Fruit fly (Drosophila melanogaster): Measurements from ENCODE around the gene wat.

The wat gene

dm6 chr3R:29033909-29034629 is 13.9 kb upstream of the wat start, which contains the start of the genes beta4GalNAcTB and Cpsf100 (continued):
- no peak for TF ChIP-seq CG12219 (GFP tag; optimal IDR thresholded peaks at IDR 0.05)
- TF ChIP-seq D19A (tag; optimal IDR thresholded peaks at IDR 0.05) = no peak
- TF ChIP-seq Lpt (GFP tag; optimal IDR thresholded peaks at IDR 0.05) = no peak
- 0 out of 2 replicates have a peak, but pooled peaks have one; percentile 22 for TF ChIP-seq dati (GFP tag; IDR thresholded peaks at IDR 0.05)
- peak; percentile 42 for TF ChIP-seq CG9609 (GFP tag; optimal IDR thresholded peaks at IDR 0.05)
- peak; percentile 72 for TF ChIP-seq dmrt11E (tag; optimal IDR thresholded peaks at IDR 0.05)
- no peak for TF ChIP-seq HLHmδ (GFP tag; optimal IDR thresholded peaks at IDR 0.05)
- peak; percentile 83 for TF ChIP-seq CG2678 (tag; optimal IDR thresholded peaks at IDR 0.05)
- TF ChIP-seq HLH3B (GFP tag; IDR thresholded peaks at IDR 0.05) = peak; percentile 57
- no peak for TF ChIP-seq CG17912 (GFP tag; optimal IDR thresholded peaks at IDR 0.05)
- TF ChIP-seq CG12071 (GFP tag; optimal IDR thresholded peaks at IDR 0.05) = no peak
- peak; percentile 3 for TF ChIP-seq CG12299 (tag; optimal IDR thresholded peaks at IDR 0.05)
- TF ChIP-seq peb (GFP tag; IDR thresholded peaks at IDR 0.05) = 0 out of 2 replicates have a peak, but pooled peaks have one; percentile 30
- TF ChIP-seq Gug (GFP tag; IDR thresholded peaks at IDR 0.05) = peak; percentile 71
- peak; percentile 72 for TF ChIP-seq tin (GFP tag; optimal IDR thresholded peaks at IDR 0.05)
- TF ChIP-seq Taf1 (GFP tag; IDR thresholded peaks at IDR 0.05) = 0 out of 2 replicates have a peak, but pooled peaks have one; percentile 7
- peak; percentile 69 for TF ChIP-seq sug (tag; optimal IDR thresholded peaks at IDR 0.05)
- no peak for TF ChIP-seq Kr (GFP tag; optimal IDR thresholded peaks at IDR 0.05)
- no peak for TF ChIP-seq Hr78 (GFP tag; optimal IDR thresholded peaks at IDR 0.05)
- TF ChIP-seq HmgD (GFP tag; optimal IDR thresholded peaks at IDR 0.05) = no peak
- peak; percentile 48 for TF ChIP-seq Rx (GFP tag; IDR thresholded peaks at IDR 0.05)
- peak; percentile 58 for TF ChIP-seq Atf-2 (GFP tag; optimal IDR thresholded peaks at IDR 0.05)
- TF ChIP-seq CG6791 (GFP tag; IDR thresholded peaks at IDR 0.05; ENCODE audit: partially characterized antibody) = no peak
- TF ChIP-seq CG4404 (GFP tag; IDR thresholded peaks at IDR 0.05) = peak; percentile 67
- TF ChIP-seq klu (GFP tag; IDR thresholded peaks at IDR 0.05) = peak; percentile 50
- no peak for TF ChIP-seq Tbp (GFP tag; optimal IDR thresholded peaks at IDR 0.05)
- TF ChIP-seq fd96Cb (tag; optimal IDR thresholded peaks at IDR 0.05) = peak; percentile 51
- TF ChIP-seq Myb (GFP tag; optimal IDR thresholded peaks at IDR 0.05) = peak; percentile 17
- no peak for TF ChIP-seq CG6813 (GFP tag; optimal IDR thresholded peaks at IDR 0.05)
- TF ChIP-seq Sry-δ (GFP tag; optimal IDR thresholded peaks at IDR 0.05) = peak; percentile 8
- TF ChIP-seq dm (GFP tag; optimal IDR thresholded peaks at IDR 0.05) = no peak
- peak; percentile 78 for TF ChIP-seq CG14710 (tag; optimal IDR thresholded peaks at IDR 0.05)
- TF ChIP-seq CG6854 (GFP tag; optimal IDR thresholded peaks at IDR 0.05) = peak; percentile 48
- TF ChIP-seq ssp (GFP tag; IDR thresholded peaks at IDR 0.05) = peak; percentile 59
- TF ChIP-seq tio (GFP tag; optimal IDR thresholded peaks at IDR 0.05) = peak; percentile 95
- TF ChIP-seq lov (optimal IDR thresholded peaks at IDR 0.05) = no peak
- TF ChIP-seq lov (GFP tag; IDR thresholded peaks at IDR 0.05) = no peak
- TF ChIP-seq CG14050 (GFP tag; IDR thresholded peaks at IDR 0.05) = peak; percentile 18; the same call in 1 of the 3 replicates
- no peak for TF ChIP-seq mld (GFP tag; IDR thresholded peaks at IDR 0.05; ENCODE audit: partially characterized antibody)
- TF ChIP-seq gem (tag; optimal IDR thresholded peaks at IDR 0.05) = peak; percentile 80
- TF ChIP-seq Meics (GFP tag; optimal IDR thresholded peaks at IDR 0.05) = peak; percentile 79
- peak; percentile 64 for TF ChIP-seq CG30431 (GFP tag; optimal IDR thresholded peaks at IDR 0.05)
- TF ChIP-seq repo (GFP tag; optimal IDR thresholded peaks at IDR 0.05) = no peak
- TF ChIP-seq CG3847 (GFP tag; IDR thresholded peaks at IDR 0.05) = peak; percentile 49
- TF ChIP-seq CG10209 (GFP tag; optimal IDR thresholded peaks at IDR 0.05) = peak; percentile 70
- peak; percentile 56 for TF ChIP-seq CG7745 (tag; optimal IDR thresholded peaks at IDR 0.05)
- no peak for TF ChIP-seq tna (GFP tag; IDR thresholded peaks at IDR 0.05; ENCODE audit: partially characterized antibody)
- no peak for TF ChIP-seq sna (GFP tag; IDR thresholded peaks at IDR 0.05; ENCODE audit: partially characterized antibody)
- peak; percentile 25 for TF ChIP-seq CG6683 (GFP tag; optimal IDR thresholded peaks at IDR 0.05)
- TF ChIP-seq h (optimal IDR thresholded peaks at IDR 0.05) = no peak

Measured in whole organism, embryonic.